Worm (Caenorhabditis elegans) whole organism, midembryonic: ENCODE data around the gene F14H12.2.
A peak's percentile ranks its signal among the peaks of the same experiment; 100 is the strongest.

Source experiments
- T22C8.4 ChIP-seq: fragments of 200-800 bp; sonication (Bioruptor generic); IDR thresholded peaks from 2 replicates; pipeline ENCODE4 v1.3.6; 2022; ENCODE audit warnings: missing genetic modification characterization, missing compliant biosample characterization
- cog-1 ChIP-seq: sonication (generic microtip); optimal IDR thresholded peaks from 2 replicates; lab custom pipeline; 2016; ENCODE audit warnings: missing genetic modification characterization, missing compliant biosample characterization
- flt-1 ChIP-seq: fragments of 200-800 bp; sonication (Bioruptor generic); IDR thresholded peaks from 2 replicates; pipeline ENCODE4 v1.3.6; 2022; ENCODE audit warnings: missing genetic modification characterization, missing compliant biosample characterization
- klf-2 ChIP-seq: fragments of 200-800 bp; sonication (Bioruptor generic); conservative IDR thresholded peaks from 2 replicates; pipeline ENCODE4 v1.3.6; 2022; ENCODE audit warnings: missing genetic modification reagents, missing genetic modification characterization, missing compliant biosample characterization
- med-1 ChIP-seq: sonication (generic microtip); optimal IDR thresholded peaks from 2 replicates; lab custom pipeline; 2017; ENCODE audit warnings: missing genetic modification characterization, mild to moderate bottlenecking, missing compliant biosample characterization, antibody characterized with exemption, missing genetic modification reagents; ENCODE audit not compliant: insufficient read depth
- ref-1 ChIP-seq: fragments of 200-800 bp; sonication (Bioruptor generic); conservative IDR thresholded peaks from 2 replicates; pipeline ENCODE4 v1.3.6; 2022; ENCODE audit warnings: missing genetic modification reagents, missing genetic modification characterization, missing compliant biosample characterization
- tab-1 ChIP-seq: fragments of 200-800 bp; sonication (Bioruptor generic); IDR thresholded peaks from 2 replicates; pipeline ENCODE4 v1.3.6; 2022; ENCODE audit warnings: missing genetic modification characterization, missing compliant biosample characterization
- ztf-23 ChIP-seq: fragments of 200-800 bp; sonication (Bioruptor generic); IDR thresholded peaks from 2 replicates; pipeline ENCODE4 v1.3.6; 2022; ENCODE audit warnings: missing genetic modification reagents, missing genetic modification characterization, missing compliant biosample characterization
- ztf-29 ChIP-seq: fragments of 200-800 bp; sonication (Bioruptor generic); IDR thresholded peaks from 2 replicates; pipeline ENCODE4 v1.3.6; 2022; ENCODE audit warnings: missing genetic modification reagents, missing genetic modification characterization, missing compliant biosample characterization

F14H12.2 gene

DNA sequence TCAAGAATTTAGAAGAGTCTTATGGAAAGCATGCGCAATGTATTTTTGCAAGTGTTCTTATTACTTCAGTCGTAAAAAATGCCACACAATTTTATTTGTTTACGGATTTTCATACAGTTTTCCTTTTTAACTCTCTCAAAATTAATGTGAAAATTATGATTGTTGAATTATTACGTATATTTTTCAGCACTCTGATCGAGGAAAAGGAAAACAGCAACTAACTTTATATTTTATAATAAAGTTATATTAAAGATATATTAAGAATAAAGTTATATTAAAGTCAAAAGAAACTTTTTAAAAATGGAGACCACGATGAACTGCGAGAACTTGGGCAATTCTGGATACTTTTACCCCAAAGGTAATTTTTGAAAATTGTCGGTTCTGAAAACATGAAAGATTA, at the start of gene F14H12.2:
F14H12.2 (plus strand) TSS at position 301 of the 400 bp plus-strand sequence.
- no peak for TF ChIP-seq flt-1

DNA sequence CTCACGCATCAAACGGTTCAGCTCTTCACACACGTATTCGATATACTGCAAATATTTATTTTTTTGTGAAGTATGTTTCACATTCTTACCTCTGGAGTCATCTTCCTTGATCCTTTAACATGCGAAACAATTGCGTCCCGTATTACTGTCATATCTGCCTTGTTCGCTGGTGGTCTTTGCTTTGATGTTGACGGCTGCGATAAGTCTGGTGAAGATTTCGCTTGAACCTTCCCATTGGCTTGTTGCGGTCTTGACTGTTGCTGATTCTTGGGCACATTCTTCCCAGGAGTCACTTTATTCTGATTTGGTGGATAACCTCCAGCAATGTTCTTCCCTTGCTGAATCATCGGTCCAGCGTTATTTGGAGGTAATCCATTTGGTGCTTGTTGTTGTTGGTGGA, 47.1 kb upstream of the F14H12.2 start:
- TF ChIP-seq cog-1 (tag; lab: Kevin White, UChicago), result no peak
- no peak for TF ChIP-seq ztf-23 (GFP tag; lab: Robert Waterston, UW)
- TF ChIP-seq klf-2 (GFP tag; lab: Robert Waterston, UW), result no peak
- no peak for TF ChIP-seq T22C8.4
- no peak for TF ChIP-seq ref-1 (GFP tag; lab: Robert Waterston, UW)
- TF ChIP-seq med-1 (GFP tag; lab: Kevin White, UChicago), result no peak
- TF ChIP-seq tab-1 (GFP tag; lab: Robert Waterston, UW), result no peak
- no peak for TF ChIP-seq ztf-29 (GFP tag; lab: Robert Waterston, UW)
- no peak for TF ChIP-seq flt-1

DNA sequence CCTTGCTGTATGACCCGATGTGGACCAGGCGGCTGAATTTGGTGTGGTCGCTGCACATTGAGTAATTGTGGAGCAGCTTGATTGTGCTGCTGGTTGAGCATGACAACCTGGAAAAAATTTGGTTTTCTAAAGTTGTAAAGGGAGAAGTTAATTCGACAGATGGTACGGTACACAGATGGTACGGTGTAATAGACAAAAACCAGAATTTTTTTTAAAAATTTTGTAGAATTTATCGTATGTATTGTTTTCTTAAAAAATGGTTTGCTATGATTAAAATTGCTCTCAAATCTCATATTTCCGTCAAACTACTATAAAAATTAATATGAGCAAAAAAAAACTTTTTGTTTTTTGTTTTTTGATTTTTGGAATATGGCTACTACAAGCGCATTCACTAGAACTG, 43.4 kb upstream of the F14H12.2 start, which contains the start of gene pqn-15:
pqn-15 (minus strand) TSS at position 101 of the 400 bp plus-strand sequence.
- TF ChIP-seq ztf-29 (GFP tag; lab: Robert Waterston, UW) (no peak), tab-1 (GFP tag; lab: Robert Waterston, UW) (no peak)

DNA sequence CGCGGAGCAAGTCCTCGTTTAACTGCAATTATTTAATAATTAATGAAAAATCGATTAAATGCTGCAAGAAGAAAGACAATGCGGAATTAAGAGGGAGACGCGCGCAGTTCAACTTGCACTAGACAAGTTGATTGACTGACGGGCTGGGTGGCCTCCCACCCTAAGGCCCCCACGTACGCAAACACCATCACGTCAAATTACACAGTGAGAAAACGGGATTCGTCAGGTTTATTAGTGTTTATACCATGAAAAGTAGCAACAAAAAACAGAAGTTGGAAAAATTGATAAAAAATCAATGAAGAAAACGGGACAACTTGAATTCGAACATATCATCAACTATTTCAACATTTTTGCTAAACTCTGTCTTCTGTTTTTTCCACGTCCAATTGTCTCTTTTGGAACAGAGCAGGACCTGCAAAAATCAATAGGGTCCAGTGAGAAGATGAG, 42.7 kb upstream of the F14H12.2 start:
- TF ChIP-seq med-1 (GFP tag; lab: Kevin White, UChicago) (no peak), tab-1 (GFP tag; lab: Robert Waterston, UW) (peak; percentile 55; the same call in 1 of the 2 replicates), cog-1 (tag; lab: Kevin White, UChicago) (no peak), T22C8.4 (peak; percentile 35; the same call in 1 of the 2 replicates), ztf-29 (GFP tag; lab: Robert Waterston, UW) (0 out of 2 replicates have a peak, but pooled peaks have one; percentile 29), klf-2 (GFP tag; lab: Robert Waterston, UW) (no peak), ztf-23 (GFP tag; lab: Robert Waterston, UW) (no peak)

DNA sequence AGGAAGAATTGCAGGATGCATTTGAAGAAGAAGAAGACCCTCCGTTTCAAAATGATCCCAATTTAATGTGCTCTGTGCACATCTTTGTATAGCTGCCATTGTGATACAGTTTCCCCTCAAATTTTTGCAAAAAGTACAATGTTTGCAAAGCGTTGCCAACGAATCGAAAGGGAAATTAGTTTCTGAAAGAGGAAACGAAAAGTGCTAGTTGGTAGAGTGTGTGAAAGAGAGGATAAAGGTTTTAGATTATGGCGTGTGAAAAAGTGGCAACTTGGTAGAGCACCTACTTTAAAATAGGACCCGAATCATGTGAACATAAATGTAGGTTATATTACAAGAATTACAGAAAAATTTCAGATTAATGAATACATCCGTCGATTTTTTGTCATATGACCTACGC, 38.6 kb upstream of the F14H12.2 start, which contains the start of gene C52B9.8:
C52B9.8 (minus strand) TSS at position 101 of the 400 bp plus-strand sequence.
- TF ChIP-seq ztf-29 (GFP tag; lab: Robert Waterston, UW), result no peak

DNA sequence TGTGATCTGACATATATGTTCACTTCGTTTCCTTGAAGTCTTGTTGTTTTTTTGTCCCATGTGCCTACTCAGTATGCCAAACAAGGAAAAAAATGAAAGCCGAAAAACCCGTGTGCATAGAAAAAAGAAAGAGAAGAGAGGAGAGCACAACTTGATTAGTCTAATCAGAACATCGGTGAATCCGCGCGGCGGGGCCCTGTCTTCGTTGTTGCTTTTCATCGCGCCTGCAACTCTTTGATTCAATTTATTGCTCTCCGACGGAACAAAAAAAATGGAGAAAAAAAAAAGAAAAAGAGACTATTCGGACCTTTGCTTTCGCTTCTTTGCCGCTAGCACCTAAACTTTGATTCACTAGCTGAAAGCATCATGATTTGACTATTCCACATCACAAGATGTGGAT, 35.4 kb upstream of the F14H12.2 start:
- TF ChIP-seq ref-1 (GFP tag; lab: Robert Waterston, UW) (no peak), flt-1 (no peak), ztf-29 (GFP tag; lab: Robert Waterston, UW) (no peak), cog-1 (tag; lab: Kevin White, UChicago) (no peak), klf-2 (GFP tag; lab: Robert Waterston, UW) (no peak), med-1 (GFP tag; lab: Kevin White, UChicago) (no peak)

DNA sequence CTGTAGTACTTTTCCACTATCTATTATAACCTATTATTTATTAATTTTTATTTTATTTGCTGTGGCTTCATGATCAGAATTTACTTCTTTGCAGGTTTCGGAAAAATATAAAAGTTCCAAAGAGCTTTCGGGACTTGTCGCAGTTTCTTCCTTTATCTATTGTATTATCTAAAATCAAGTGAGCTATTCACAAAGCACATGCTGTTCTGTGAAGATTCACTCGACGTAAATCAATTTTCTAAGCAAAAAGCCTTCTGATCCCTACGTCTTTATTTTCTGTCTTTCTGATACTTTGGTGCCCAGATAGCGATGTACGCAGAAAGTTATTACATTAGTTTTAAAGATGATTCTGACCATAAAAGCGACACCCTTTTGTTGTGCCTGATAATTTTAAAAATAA, 33.2 kb upstream of the F14H12.2 start:
- no peak for TF ChIP-seq flt-1
- no peak for TF ChIP-seq cog-1 (tag; lab: Kevin White, UChicago)
- no peak for TF ChIP-seq T22C8.4
- TF ChIP-seq klf-2 (GFP tag; lab: Robert Waterston, UW), result no peak
- no peak for TF ChIP-seq med-1 (GFP tag; lab: Kevin White, UChicago)
- TF ChIP-seq tab-1 (GFP tag; lab: Robert Waterston, UW), result no peak
- TF ChIP-seq ztf-29 (GFP tag; lab: Robert Waterston, UW), result no peak
- TF ChIP-seq ref-1 (GFP tag; lab: Robert Waterston, UW), result no peak
- TF ChIP-seq ztf-23 (GFP tag; lab: Robert Waterston, UW), result no peak

DNA sequence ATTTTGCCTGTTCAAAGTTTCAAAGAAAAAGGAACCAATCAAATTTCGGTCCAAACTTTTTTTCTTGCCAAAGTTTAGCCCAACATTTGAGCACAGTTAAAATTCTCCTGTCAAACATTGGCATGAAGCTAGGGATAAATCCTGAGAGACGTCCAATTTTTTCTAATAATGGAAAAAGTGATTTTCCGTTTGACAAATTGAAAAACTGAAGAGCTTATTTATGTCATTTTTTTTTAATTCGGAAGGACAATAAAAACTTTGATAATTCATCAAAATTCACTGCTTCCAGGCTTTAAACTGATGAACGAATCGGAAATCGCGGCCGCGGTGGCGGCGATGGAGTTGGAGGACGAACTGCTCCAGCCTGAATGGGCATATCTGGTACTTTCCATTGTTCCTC, 29.7 kb upstream of the F14H12.2 start, which contains the start of gene dop-6:
dop-6 (plus strand) TSS at position 301 of the 400 bp plus-strand sequence.
- no peak for TF ChIP-seq tab-1 (GFP tag; lab: Robert Waterston, UW)
- no peak for TF ChIP-seq ztf-29 (GFP tag; lab: Robert Waterston, UW)
- TF ChIP-seq klf-2 (GFP tag; lab: Robert Waterston, UW), result no peak
- no peak for TF ChIP-seq ztf-23 (GFP tag; lab: Robert Waterston, UW)
- no peak for TF ChIP-seq cog-1 (tag; lab: Kevin White, UChicago)
- no peak for TF ChIP-seq T22C8.4
- TF ChIP-seq ref-1 (GFP tag; lab: Robert Waterston, UW), result no peak
- no peak for TF ChIP-seq flt-1
- no peak for TF ChIP-seq med-1 (GFP tag; lab: Kevin White, UChicago)

DNA sequence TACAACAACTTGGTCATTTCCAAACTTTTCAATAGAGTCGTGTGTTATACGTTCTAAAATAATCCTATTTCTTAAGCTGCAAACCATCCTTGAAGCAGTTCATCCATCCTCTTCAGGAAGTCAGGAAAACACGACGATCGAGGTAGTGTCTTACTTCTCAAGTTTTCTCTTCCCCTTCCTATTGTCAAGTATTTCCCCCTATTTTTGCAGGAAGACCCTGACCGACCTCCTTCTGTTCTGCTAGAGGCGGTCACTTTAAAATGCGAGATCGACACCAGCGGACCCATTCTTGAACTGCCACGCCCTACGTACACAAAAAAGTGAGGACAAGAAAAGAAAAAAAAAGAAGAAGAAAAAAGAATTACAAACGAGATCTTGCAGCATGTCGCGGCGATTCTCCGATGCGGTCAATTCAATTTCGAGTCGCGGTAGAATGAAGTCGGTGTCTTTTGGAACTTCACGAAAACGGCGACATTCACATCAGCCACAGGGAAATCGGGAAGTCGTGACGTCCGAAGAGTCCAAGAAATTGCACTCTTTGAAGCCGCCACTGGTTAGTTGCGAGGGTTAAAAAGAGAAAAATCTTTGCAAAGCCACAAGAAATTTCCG, 27.3 kb upstream of the F14H12.2 start:
- TF ChIP-seq T22C8.4 (no peak), ref-1 (GFP tag; lab: Robert Waterston, UW) (no peak), klf-2 (GFP tag; lab: Robert Waterston, UW) (no peak), cog-1 (tag; lab: Kevin White, UChicago) (no peak), tab-1 (GFP tag; lab: Robert Waterston, UW) (no peak)

DNA sequence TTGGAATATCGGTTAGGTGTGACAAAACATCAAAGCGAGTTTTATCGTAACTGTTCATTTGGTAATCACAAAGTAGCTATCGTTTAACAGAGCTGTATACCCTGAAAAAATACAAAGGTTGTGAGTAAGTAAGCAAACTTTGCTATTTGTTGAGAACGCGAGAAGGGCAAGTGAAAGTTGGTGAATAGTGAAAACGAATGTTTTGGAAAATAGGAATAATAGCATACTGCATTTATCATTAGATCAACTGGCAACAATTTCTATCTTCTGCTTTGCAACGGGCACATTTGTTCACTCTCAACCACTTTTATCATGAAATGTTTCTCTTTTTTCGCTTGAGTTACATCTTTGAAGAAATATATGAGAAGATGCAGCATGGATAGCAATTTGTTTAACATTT, 21.5 kb upstream of the F14H12.2 start, which contains the start of gene C24A8.5:
C24A8.5 (minus strand) TSS at position 101 of the 400 bp plus-strand sequence.
- TF ChIP-seq cog-1 (tag; lab: Kevin White, UChicago) (no peak), klf-2 (GFP tag; lab: Robert Waterston, UW) (no peak), ztf-23 (GFP tag; lab: Robert Waterston, UW) (no peak), T22C8.4 (no peak), ref-1 (GFP tag; lab: Robert Waterston, UW) (no peak), tab-1 (GFP tag; lab: Robert Waterston, UW) (no peak), flt-1 (no peak), ztf-29 (GFP tag; lab: Robert Waterston, UW) (no peak), med-1 (GFP tag; lab: Kevin White, UChicago) (no peak)
